Fruit fly (Drosophila melanogaster) whole organism, embryonic: ENCODE results near the gene Ankle2.

Experiments
- ATbp ChIP-seq: fragments of 200-800 bp; sonication (Bioruptor generic); optimal IDR thresholded peaks from 2 replicates; lab custom pipeline; 2017; ENCODE audit warnings: missing biosample characterization, mild to moderate bottlenecking, missing genetic modification characterization, missing genetic modification reagents
- Ada2b ChIP-seq: fragments of 200-800 bp; sonication (Bioruptor generic); IDR thresholded peaks from 2 replicates; pipeline ENCODE4 v1.3.6; 2022; ENCODE audit warnings: missing biosample characterization, missing genetic modification characterization
- Atf6 ChIP-seq: fragments of 200-800 bp; sonication (Bioruptor generic); IDR thresholded peaks from 2 replicates; pipeline ENCODE4 v1.3.6; 2022; ENCODE audit warnings: missing biosample characterization, missing genetic modification characterization
- CG10321 ChIP-seq: fragments of 200-800 bp; sonication (Bioruptor generic); IDR thresholded peaks from 2 replicates; pipeline ENCODE4 v1.3.6; 2022; ENCODE audit warnings: missing biosample characterization, missing genetic modification characterization
- CG10366 ChIP-seq: fragments of 200-800 bp; sonication (Bioruptor generic); IDR thresholded peaks from 2 replicates; pipeline ENCODE4 v1.3.6; 2022; ENCODE audit warnings: missing biosample characterization, missing genetic modification characterization
- CG12769 ChIP-seq: fragments of 200-800 bp; sonication (Bioruptor generic); optimal IDR thresholded peaks from 2 replicates; lab custom pipeline; 2019; ENCODE audit warnings: missing biosample characterization, mild to moderate bottlenecking, missing genetic modification characterization, moderate library complexity
- CG14014 ChIP-seq: fragments of 200-800 bp; sonication (Bioruptor generic); IDR thresholded peaks from 2 replicates; pipeline ENCODE4 v1.3.6; 2022; ENCODE audit warnings: missing biosample characterization, missing genetic modification characterization
- CG15696 ChIP-seq: fragments of 200-800 bp; sonication (Bioruptor generic); optimal IDR thresholded peaks from 2 replicates; lab custom pipeline; 2019; ENCODE audit warnings: missing biosample characterization, mild to moderate bottlenecking, missing genetic modification characterization, moderate library complexity
- CG17829 ChIP-seq: fragments of 200-800 bp; optimal IDR thresholded peaks from 2 replicates; lab custom pipeline; 2019; ENCODE audit warnings: missing biosample characterization, mild to moderate bottlenecking, missing genetic modification characterization, moderate library complexity
- CG2199 ChIP-seq: fragments of 200-800 bp; sonication (Bioruptor generic); IDR thresholded peaks from 3 replicates; pipeline ENCODE4 v1.3.6; 2022; ENCODE audit warnings: missing biosample characterization, missing genetic modification characterization
- CG2678 ChIP-seq: fragments of 200-800 bp; sonication (Bioruptor generic); optimal IDR thresholded peaks from 3 replicates; lab custom pipeline; 2019; ENCODE audit warnings: missing biosample characterization, mild to moderate bottlenecking, missing genetic modification characterization, moderate library complexity
- CG2712 ChIP-seq: fragments of 200-800 bp; optimal IDR thresholded peaks from 3 replicates; lab custom pipeline; 2019; ENCODE audit warnings: missing biosample characterization, mild to moderate bottlenecking, missing genetic modification characterization, moderate library complexity
- CG4730 ChIP-seq: fragments of 200-800 bp; sonication (Bioruptor generic); IDR thresholded peaks from 2 replicates; pipeline ENCODE4 v1.3.6; 2022; ENCODE audit warnings: missing biosample characterization, missing genetic modification characterization
- CG6791 ChIP-seq: fragments of 200-800 bp; sonication (Bioruptor generic); IDR thresholded peaks from 3 replicates; pipeline ENCODE4 v1.3.6; 2022; ENCODE audit warnings: missing biosample characterization, missing genetic modification characterization; ENCODE audit not compliant: partially characterized antibody
- CG7556 ChIP-seq: fragments of 200-800 bp; sonication (Bioruptor generic); optimal IDR thresholded peaks from 2 replicates; lab custom pipeline; 2017; ENCODE audit warnings: missing biosample characterization, mild to moderate bottlenecking, missing genetic modification characterization
- CG8290 ChIP-seq, 3 experiments: fragments of 200-800 bp; sonication (Bioruptor generic); optimal IDR thresholded peaks; 2 replicates each; lab custom pipeline; 2016 to 2019; ENCODE audit warnings: missing biosample characterization in 3 of 3, missing genetic modification characterization in 3 of 3, mild to moderate bottlenecking in 2 of 3, moderate library complexity in 1 of 3
- CG8359 ChIP-seq: fragments of 200-800 bp; sonication (Bioruptor generic); optimal IDR thresholded peaks from 2 replicates; lab custom pipeline; 2017; ENCODE audit warnings: missing biosample characterization, mild to moderate bottlenecking, missing genetic modification characterization, borderline replicate concordance
- CG8388 ChIP-seq: fragments of 200-800 bp; sonication (Bioruptor generic); optimal IDR thresholded peaks from 2 replicates; lab custom pipeline; 2019; ENCODE audit warnings: missing biosample characterization, mild to moderate bottlenecking, missing genetic modification characterization, moderate library complexity
- CG8924 ChIP-seq: fragments of 200-800 bp; optimal IDR thresholded peaks from 3 replicates; lab custom pipeline; 2019; ENCODE audit warnings: missing biosample characterization, mild to moderate bottlenecking, missing genetic modification characterization, moderate library complexity
- CG9797 ChIP-seq: fragments of 200-800 bp; sonication (Bioruptor generic); optimal IDR thresholded peaks from 3 replicates; lab custom pipeline; 2018; ENCODE audit warnings: missing biosample characterization, mild to moderate bottlenecking, missing genetic modification characterization
- CG9817 ChIP-seq: fragments of 200-800 bp; sonication (Bioruptor generic); optimal IDR thresholded peaks from 2 replicates; lab custom pipeline; 2018; ENCODE audit warnings: missing biosample characterization, mild to moderate bottlenecking, missing genetic modification characterization, moderate library complexity
- CG9932 ChIP-seq: fragments of 200-800 bp; sonication (Bioruptor generic); IDR thresholded peaks from 2 replicates; pipeline ENCODE4 v1.3.6; 2022; ENCODE audit warnings: missing biosample characterization, missing genetic modification characterization
- CHES-1-like ChIP-seq: fragments of 200-800 bp; sonication (Bioruptor generic); optimal IDR thresholded peaks from 2 replicates; lab custom pipeline; 2016; ENCODE audit warnings: missing biosample characterization, missing genetic modification characterization
- Jarid2 ChIP-seq: fragments of 200-800 bp; sonication (Bioruptor generic); optimal IDR thresholded peaks from 3 replicates; lab custom pipeline; 2017; ENCODE audit warnings: mild to moderate bottlenecking, missing biosample characterization, missing genetic modification reagents, missing genetic modification characterization
- Meics ChIP-seq: fragments of 200-800 bp; sonication (Bioruptor generic); optimal IDR thresholded peaks from 2 replicates; lab custom pipeline; 2017; ENCODE audit warnings: missing biosample characterization, mild to moderate bottlenecking, missing genetic modification characterization
- Mrtf ChIP-seq: fragments of 200-800 bp; sonication (Bioruptor generic); IDR thresholded peaks from 3 replicates; pipeline ENCODE4 v1.3.6; 2022; ENCODE audit warnings: missing biosample characterization, missing genetic modification characterization
- Opbp ChIP-seq: fragments of 200-800 bp; sonication (Bioruptor generic); IDR thresholded peaks from 3 replicates; pipeline ENCODE4 v1.3.6; 2022; ENCODE audit warnings: missing biosample characterization, missing genetic modification characterization; ENCODE audit not compliant: partially characterized antibody
- Pdp1 ChIP-seq, 2 experiments: fragments of 200-800 bp; sonication (Bioruptor generic); optimal IDR thresholded peaks; 3 replicates each; lab custom pipeline; 2016; ENCODE audit warnings: missing biosample characterization in 2 of 2, missing genetic modification characterization in 2 of 2, mild to moderate bottlenecking in 1 of 2, moderate library complexity in 1 of 2
- Ptx1 ChIP-seq: fragments of 200-800 bp; sonication (Bioruptor generic); IDR thresholded peaks from 2 replicates; pipeline ENCODE4 v1.3.6; 2022; ENCODE audit warnings: missing biosample characterization, missing genetic modification characterization
- Sox100B ChIP-seq: fragments of 200-800 bp; sonication (Bioruptor generic); optimal IDR thresholded peaks from 3 replicates; lab custom pipeline; 2018; ENCODE audit warnings: missing biosample characterization, mild to moderate bottlenecking, missing genetic modification characterization
- bab2 ChIP-seq: fragments of 200-800 bp; sonication (Bioruptor generic); optimal IDR thresholded peaks from 2 replicates; lab custom pipeline; 2016; ENCODE audit warnings: missing biosample characterization, missing genetic modification characterization
- cg ChIP-seq: fragments of 200-800 bp; sonication (Bioruptor generic); optimal IDR thresholded peaks from 3 replicates; lab custom pipeline; 2019; ENCODE audit warnings: missing biosample characterization, mild to moderate bottlenecking, missing genetic modification characterization, moderate library complexity
- dmrt11E ChIP-seq: fragments of 200-800 bp; sonication (Bioruptor generic); optimal IDR thresholded peaks from 3 replicates; lab custom pipeline; 2018; ENCODE audit warnings: missing biosample characterization, mild to moderate bottlenecking, missing genetic modification characterization, moderate library complexity
- hkb ChIP-seq, 2 experiments: fragments of 200-800 bp in 1 of 2; fragments of >200 bp in 1 of 2; sonication (Bioruptor generic) in 1 of 2; IDR thresholded peaks in 1 of 2; optimal IDR thresholded peaks in 1 of 2; 2 replicates each; pipeline versions ENCODE4 v1.3.6 to Lab custom; 2017 to 2022; ENCODE audit warnings: missing biosample characterization in 1 of 2, missing genetic modification characterization in 1 of 2
- nmo ChIP-seq: fragments of 200-800 bp; sonication (Bioruptor generic); optimal IDR thresholded peaks from 2 replicates; lab custom pipeline; 2018; ENCODE audit warnings: missing biosample characterization, mild to moderate bottlenecking, missing genetic modification characterization, moderate library complexity
- p53 ChIP-seq: fragments of 200-800 bp; sonication (Bioruptor generic); optimal IDR thresholded peaks from 2 replicates; lab custom pipeline; 2016; ENCODE audit warnings: missing biosample characterization, missing genetic modification characterization
- pan ChIP-seq, 4 experiments: fragments of >200 bp in 3 of 4; fragments of 200-800 bp in 1 of 4; sonication (Bioruptor generic) in 1 of 4; optimal IDR thresholded peaks in 3 of 4; IDR thresholded peaks in 1 of 4; 2 replicates each; pipeline versions ENCODE4 v1.3.6 to Lab custom; 2017 to 2022; ENCODE audit warnings: missing biosample characterization in 2 of 4, missing genetic modification characterization in 2 of 4, mixed read lengths in 1 of 4
- pb ChIP-seq: fragments of 200-800 bp; sonication (Bioruptor generic); optimal IDR thresholded peaks from 3 replicates; lab custom pipeline; 2016; ENCODE audit warnings: missing biosample characterization, missing genetic modification characterization
- pros ChIP-seq: fragments of 200-800 bp; sonication (Bioruptor generic); optimal IDR thresholded peaks from 3 replicates; lab custom pipeline; 2019; ENCODE audit warnings: missing biosample characterization, mild to moderate bottlenecking, missing genetic modification characterization, moderate library complexity
- pzg ChIP-seq: fragments of 200-800 bp; sonication (Bioruptor generic); optimal IDR thresholded peaks from 3 replicates; lab custom pipeline; 2018; ENCODE audit warnings: missing biosample characterization, mild to moderate bottlenecking, missing genetic modification characterization, moderate library complexity
- row ChIP-seq: fragments of 200-800 bp; sonication (Bioruptor generic); IDR thresholded peaks from 3 replicates; pipeline ENCODE4 v1.3.6; 2022; ENCODE audit warnings: missing biosample characterization, missing genetic modification characterization
- sc ChIP-seq, 3 experiments: fragments of >200 bp in 2 of 3; fragments of 200-800 bp in 1 of 3; sonication (Bioruptor generic) in 1 of 3; optimal IDR thresholded peaks; 2 replicates in 2 of 3; 3 replicates in 1 of 3; lab custom pipeline; 2017; ENCODE audit warnings: mild to moderate bottlenecking in 1 of 3, missing biosample characterization in 1 of 3, missing genetic modification characterization in 1 of 3, missing genetic modification reagents in 1 of 3
- sens ChIP-seq: fragments of 200-800 bp; sonication (Bioruptor generic); peaks from one replicate; lab custom pipeline; 2016; ENCODE audit warnings: missing biosample characterization, missing genetic modification characterization
- sisA ChIP-seq: fragments of 200-800 bp; sonication (Bioruptor generic); IDR thresholded peaks from 2 replicates; pipeline ENCODE4 v1.3.6; 2022; ENCODE audit warnings: missing biosample characterization, missing genetic modification characterization
- tio ChIP-seq: fragments of 200-800 bp; sonication (Bioruptor generic); optimal IDR thresholded peaks from 2 replicates; lab custom pipeline; 2017; ENCODE audit warnings: missing biosample characterization, missing genetic modification characterization, inconsistent platforms
- tll ChIP-seq, 2 experiments: fragments of 200-800 bp in 1 of 2; fragments of >200 bp in 1 of 2; sonication (Bioruptor generic) in 1 of 2; optimal IDR thresholded peaks; 2 replicates each; lab custom pipeline; 2017 to 2019; ENCODE audit warnings: missing biosample characterization in 2 of 2, missing genetic modification characterization in 2 of 2, mild to moderate bottlenecking in 1 of 2, moderate library complexity in 1 of 2
- zfh1 ChIP-seq: fragments of 200-800 bp; sonication (Bioruptor generic); IDR thresholded peaks from 3 replicates; pipeline ENCODE4 v1.3.6; 2022; ENCODE audit warnings: missing biosample characterization, missing genetic modification characterization

The Ankle2 gene

dm6 chrX:17578124-17578523 is 905 bp downstream of the Ankle2 start (continued):
- TF ChIP-seq Ada2b (GFP tag; lab: Robert Waterston, UW) (peak; percentile 39; the same call in 1 of the 2 replicates), nmo (GFP tag; lab: Kevin White, UChicago) (peak; percentile 25), pzg (GFP tag; lab: Kevin White, UChicago) (no peak), Jarid2 (GFP tag; lab: Kevin White, UChicago) (no peak), cg (GFP tag; lab: Kevin White, UChicago) (no peak), CG8924 (tag; lab: Kevin White, UChicago) (peak; percentile 9), Pdp1 (GFP tag; optimal IDR thresholded peaks at IDR 0.05; lab: Kevin White, UChicago) (peak in 1 of 2 experiments; percentile 27), CG7556 (GFP tag; lab: Kevin White, UChicago) (peak; percentile 3), Atf6 (GFP tag; lab: Robert Waterston, UW) (peak; percentile 33; the same call in 1 of the 2 replicates), CG10366 (GFP tag; lab: Robert Waterston, UW) (peak; percentile 16; the same call in 1 of the 2 replicates), zfh1 (GFP tag; lab: Robert Waterston, UW) (peak; percentile 49; the same call in 2 of the 3 replicates), CG2712 (tag; lab: Kevin White, UChicago) (peak; percentile 32), bab2 (GFP tag; lab: Kevin White, UChicago) (peak; percentile 20), CG8290 (GFP tag; optimal IDR thresholded peaks at IDR 0.05; lab: Kevin White, UChicago) (no peak), CG8290 (tag; optimal IDR thresholded peaks at IDR 0.05; lab: Kevin White, UChicago) (peak in 1 of 2 experiments; percentile 51), Opbp (0 out of 3 replicates have a peak, but pooled peaks have one; percentile 7), sc (optimal IDR thresholded peaks at IDR 0.05; lab: Kevin White, UChicago) (no peak), sc (GFP tag; optimal IDR thresholded peaks at IDR 0.05; lab: Kevin White, UChicago) (no peak), pan (optimal IDR thresholded peaks at IDR 0.05; lab: Kevin White, UChicago) (no peak), pan (GFP tag; optimal IDR thresholded peaks at IDR 0.05 in 1 of 2, IDR thresholded peaks at IDR 0.05 in 1 of 2) (peak; percentile 52 to 54), CG2678 (tag; lab: Kevin White, UChicago) (peak; percentile 34), tio (GFP tag; lab: Kevin White, UChicago) (peak; percentile 5), CG9797 (GFP tag; lab: Kevin White, UChicago) (no peak), ATbp (no peak), CG8388 (GFP tag; lab: Kevin White, UChicago) (peak; percentile 37), row (GFP tag; lab: Robert Waterston, UW) (peak; percentile 62), CG6791 (GFP tag; lab: Robert Waterston, UW) (no peak), tll (GFP tag; optimal IDR thresholded peaks at IDR 0.05; lab: Kevin White, UChicago) (no peak), CG2199 (GFP tag; lab: Robert Waterston, UW) (no peak), CG10321 (GFP tag; lab: Robert Waterston, UW) (0 out of 2 replicates have a peak, but pooled peaks have one; percentile 13), CHES-1-like (GFP tag; lab: Kevin White, UChicago) (peak; percentile 16), CG9817 (tag; lab: Kevin White, UChicago) (peak; percentile 9), dmrt11E (tag; lab: Kevin White, UChicago) (no peak), pros (GFP tag; lab: Kevin White, UChicago) (no peak), Ptx1 (GFP tag; lab: Robert Waterston, UW) (peak; percentile 35; the same call in 1 of the 2 replicates), CG17829 (tag; lab: Kevin White, UChicago) (peak; percentile 26), CG9932 (GFP tag; lab: Robert Waterston, UW) (0 out of 2 replicates have a peak, but pooled peaks have one; percentile 27), CG14014 (GFP tag; lab: Robert Waterston, UW) (no peak), Meics (GFP tag; lab: Kevin White, UChicago) (peak; percentile 21), p53 (peak; percentile 47), pb (no peak), sens (GFP tag; lab: Kevin White, UChicago) (peak; percentile 53), CG4730 (GFP tag; lab: Robert Waterston, UW) (no peak), CG15696 (tag; lab: Kevin White, UChicago) (peak; percentile 10), Mrtf (0 out of 3 replicates have a peak, but pooled peaks have one; percentile 50), Sox100B (GFP tag; lab: Kevin White, UChicago) (peak; percentile 8), CG8359 (GFP tag; lab: Kevin White, UChicago) (no peak), CG12769 (peak; percentile 8), sisA (GFP tag; lab: Robert Waterston, UW) (0 out of 2 replicates have a peak, but pooled peaks have one; percentile 29), hkb (optimal IDR thresholded peaks at IDR 0.05; lab: Kevin White, UChicago) (no peak), hkb (GFP tag; IDR thresholded peaks at IDR 0.05; lab: Robert Waterston, UW) (0 out of 2 replicates have a peak, but pooled peaks have one; percentile 34)
